Fruit fly (Drosophila melanogaster): ENCODE measurements around the gene VAChT.

Gene VAChT

dm6 chr3R:18743270-18743922 lies 38.1 kb downstream of the VAChT start, which contains the start of gene Mekk1 (continued):
- TF ChIP-seq Hr39 (GFP tag; optimal IDR thresholded peaks at IDR 0.05) (peak; percentile 61), acj6 (GFP tag; optimal IDR thresholded peaks at IDR 0.05) (peak; percentile 59), CG9139 (GFP tag; optimal IDR thresholded peaks at IDR 0.05) (no peak), pdm3 (GFP tag; optimal IDR thresholded peaks at IDR 0.05) (peak; percentile 61), CG10631 (GFP tag; optimal IDR thresholded peaks at IDR 0.05) (peak; percentile 30), fd85E (GFP tag; optimal IDR thresholded peaks at IDR 0.05) (no peak), CG8319 (GFP tag; optimal IDR thresholded peaks at IDR 0.05) (peak; percentile 30), CG15336 (GFP tag; IDR thresholded peaks at IDR 0.05) (peak; percentile 38; the same call in 1 of the 2 replicates), dac (GFP tag; optimal IDR thresholded peaks at IDR 0.05) (no peak), Lpt (GFP tag; optimal IDR thresholded peaks at IDR 0.05) (peak; percentile 9), Gug (GFP tag; IDR thresholded peaks at IDR 0.05) (0 out of 2 replicates have a peak, but pooled peaks have one; percentile 30), Eip78C (GFP tag) (peak; percentile 84), CG6808 (GFP tag; optimal IDR thresholded peaks at IDR 0.05) (peak; percentile 58), cyc (GFP tag; optimal IDR thresholded peaks at IDR 0.05) (peak; percentile 65), CG7368 (GFP tag; optimal IDR thresholded peaks at IDR 0.05) (peak; percentile 19), CG31627 (GFP tag; optimal IDR thresholded peaks at IDR 0.05) (peak; percentile 59), CG3919 (GFP tag; optimal IDR thresholded peaks at IDR 0.05) (peak; percentile 39), svp (GFP tag) (peak; percentile 79), Hr4 (GFP tag; optimal IDR thresholded peaks at IDR 0.05) (peak; percentile 70), Eip93F (GFP tag; optimal IDR thresholded peaks at IDR 0.05) (no peak), CG6163 (GFP tag; IDR thresholded peaks at IDR 0.05) (0 out of 3 replicates have a peak, but pooled peaks have one; percentile 40), lz (GFP tag; optimal IDR thresholded peaks at IDR 0.05) (peak; percentile 59), CG8119 (GFP tag; IDR thresholded peaks at IDR 0.05) (peak; percentile 40; the same call in 1 of the 3 replicates), spab (GFP tag; optimal IDR thresholded peaks at IDR 0.05) (peak; percentile 4), Ets21C (GFP tag; optimal IDR thresholded peaks at IDR 0.05) (peak; percentile 49), Eip75B (GFP tag; optimal IDR thresholded peaks at IDR 0.05) (peak; percentile 46), ss (GFP tag; optimal IDR thresholded peaks at IDR 0.05) (peak; percentile 54 to 55), CG6276 (GFP tag; optimal IDR thresholded peaks at IDR 0.05) (no peak), fkh (GFP tag; optimal IDR thresholded peaks at IDR 0.05) (no peak)

- TF ChIP-seq cyc (GFP tag; optimal IDR thresholded peaks at IDR 0.05) = peak; percentile 66
- no peak for TF ChIP-seq fd85E (GFP tag; optimal IDR thresholded peaks at IDR 0.05)
- TF ChIP-seq topi (GFP tag; optimal IDR thresholded peaks at IDR 0.05) = no peak
- peak; percentile 78 for TF ChIP-seq esn (GFP tag; optimal IDR thresholded peaks at IDR 0.05)
- peak; percentile 67 for TF ChIP-seq CG8632 (GFP tag; optimal IDR thresholded peaks at IDR 0.05)
- peak; percentile 49; the same call in 1 of the 2 replicates for TF ChIP-seq CG15336 (GFP tag; IDR thresholded peaks at IDR 0.05)
- TF ChIP-seq Sox102F (GFP tag; optimal IDR thresholded peaks at IDR 0.05) = no peak
- TF ChIP-seq achi (GFP tag; optimal IDR thresholded peaks at IDR 0.05) = no peak
- TF ChIP-seq fd59A (GFP tag; optimal IDR thresholded peaks at IDR 0.05) = no peak
- TF ChIP-seq Met (GFP tag; optimal IDR thresholded peaks at IDR 0.05) = no peak
- TF ChIP-seq CG1621 (tag; optimal IDR thresholded peaks at IDR 0.05) = no peak
- TF ChIP-seq Lpt (GFP tag; optimal IDR thresholded peaks at IDR 0.05) = peak; percentile 32
- TF ChIP-seq dac (GFP tag; optimal IDR thresholded peaks at IDR 0.05) = no peak
- TF ChIP-seq CG11902 (GFP tag; optimal IDR thresholded peaks at IDR 0.05) = peak; percentile 29
- TF ChIP-seq ss (GFP tag; optimal IDR thresholded peaks at IDR 0.05) = no peak
- peak; percentile 50 for TF ChIP-seq Sox15 (GFP tag; optimal IDR thresholded peaks at IDR 0.05)
- peak; percentile 54 for TF ChIP-seq CG6792 (GFP tag; optimal IDR thresholded peaks at IDR 0.05)
- TF ChIP-seq Eip93F (GFP tag; optimal IDR thresholded peaks at IDR 0.05) = no peak
- peak; percentile 60 for TF ChIP-seq lz (GFP tag; optimal IDR thresholded peaks at IDR 0.05)
- TF ChIP-seq CG16779 (tag; optimal IDR thresholded peaks at IDR 0.05) = no peak
- TF ChIP-seq Ets21C (GFP tag; optimal IDR thresholded peaks at IDR 0.05) = no peak
- no peak for TF ChIP-seq Smox (GFP tag; optimal IDR thresholded peaks at IDR 0.05)
- TF ChIP-seq Hr38 (GFP tag; optimal IDR thresholded peaks at IDR 0.05) = no peak
- TF ChIP-seq vri (GFP tag; optimal IDR thresholded peaks at IDR 0.05) = no peak
- TF ChIP-seq CG3032 (tag; optimal IDR thresholded peaks at IDR 0.05) = peak; percentile 74
- TF ChIP-seq CG6276 (GFP tag; optimal IDR thresholded peaks at IDR 0.05) = no peak
- TF ChIP-seq pdm3 (GFP tag; optimal IDR thresholded peaks at IDR 0.05) = no peak
- peak; percentile 54 for TF ChIP-seq CG6163 (GFP tag; IDR thresholded peaks at IDR 0.05)
- TF ChIP-seq eg (GFP tag; IDR thresholded peaks at IDR 0.05) = peak; percentile 83
- TF ChIP-seq CG7368 (GFP tag; optimal IDR thresholded peaks at IDR 0.05) = no peak
- no peak for TF ChIP-seq Eip75B (GFP tag; optimal IDR thresholded peaks at IDR 0.05)
- TF ChIP-seq CG32006 (GFP tag; optimal IDR thresholded peaks at IDR 0.05) = no peak
- peak; percentile 58 for TF ChIP-seq CG34406 (GFP tag; optimal IDR thresholded peaks at IDR 0.05)
Measured at dm6 chr3R:18745961-18746468, 40.7 kb downstream of the VAChT start, which contains the start of the genes PGS1 and gwl. Gene PGS1 (minus strand): TSS chr3R:18746041. Gene gwl (plus strand): TSS chr3R:18746370.
